Fruit fly (Drosophila melanogaster): ENCODE data around the gene RpS25.

DNA sequence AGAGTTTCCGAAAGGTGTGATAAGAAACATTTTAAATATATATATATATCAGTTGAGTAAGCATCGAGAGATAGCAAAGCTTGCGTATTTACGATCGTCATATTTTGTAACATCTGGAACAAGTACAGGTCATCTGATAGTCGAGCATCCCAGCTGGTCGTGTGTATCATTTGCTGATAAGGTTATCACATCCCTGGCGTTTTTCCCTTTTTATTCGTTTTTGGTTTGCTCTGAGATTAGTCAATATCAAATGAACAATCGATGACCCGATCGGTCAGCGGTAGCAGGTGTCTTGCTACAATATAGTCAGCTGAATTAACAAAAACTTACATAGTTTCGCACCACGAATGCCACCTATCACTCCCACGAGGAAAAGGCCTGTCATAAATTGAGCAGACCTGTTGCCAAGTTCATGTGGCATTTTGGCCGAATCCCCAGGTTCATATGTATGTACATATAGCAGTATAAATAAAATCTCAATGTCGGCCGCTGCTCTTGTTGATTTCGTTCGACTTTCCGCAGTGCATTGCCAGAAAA is 15.1 kb downstream of the RpS25 start:
- no peak for TF ChIP-seq h (optimal IDR thresholded peaks at IDR 0.05)
- TF ChIP-seq Sin3A (optimal IDR thresholded peaks at IDR 0.05): no peak
- no peak for TF ChIP-seq psq (optimal IDR thresholded peaks at IDR 0.05)
- no peak for TF ChIP-seq insv (optimal IDR thresholded peaks at IDR 0.05)
- TF ChIP-seq Myc (optimal IDR thresholded peaks at IDR 0.05): no peak
